Worm (Caenorhabditis elegans) whole organism, mixed stage, embryonic: ENCODE data around the gene W05E10.5.
A peak's percentile ranks its signal among the peaks of the same experiment; 100 is the strongest.

ENCODE experiments used
- M03D4.4 ChIP-seq: sonication (generic microtip); optimal IDR thresholded peaks from 2 replicates; lab custom pipeline; 2017; ENCODE audit warnings: mild to moderate bottlenecking, missing genetic modification characterization, missing compliant biosample characterization
- blmp-1 ChIP-seq: fragments of 150-350 bp; optimal IDR thresholded peaks from 2 replicates; lab custom pipeline; 2014; ENCODE audit warnings: missing biosample characterization, missing genetic modification characterization
- ceh-39 ChIP-seq: fragments of 150-350 bp; optimal IDR thresholded peaks from 2 replicates; lab custom pipeline; 2014; ENCODE audit warnings: missing biosample characterization, missing genetic modification characterization
- ceh-43 ChIP-seq: fragments of 200-800 bp; sonication (Bioruptor generic); optimal IDR thresholded peaks from 2 replicates; lab custom pipeline; 2018; ENCODE audit warnings: mild to moderate bottlenecking, missing genetic modification characterization, moderate library complexity, missing compliant biosample characterization
- ceh-83 ChIP-seq: fragments of 200-800 bp; sonication (Bioruptor generic); optimal IDR thresholded peaks from 2 replicates; lab custom pipeline; 2018; ENCODE audit warnings: mild to moderate bottlenecking, missing genetic modification characterization, missing compliant biosample characterization
- ces-1 ChIP-seq: fragments of 150-350 bp; optimal IDR thresholded peaks from 2 replicates; lab custom pipeline; 2014; ENCODE audit warnings: missing biosample characterization, missing genetic modification reagents, missing genetic modification characterization
- drap-1 ChIP-seq: fragments of 200-800 bp; sonication (Bioruptor generic); optimal IDR thresholded peaks from 3 replicates; lab custom pipeline; 2018; ENCODE audit warnings: mild to moderate bottlenecking, missing genetic modification characterization, missing compliant biosample characterization
- elt-1 ChIP-seq: sonication (generic microtip); optimal IDR thresholded peaks from 2 replicates; lab custom pipeline; 2017; ENCODE audit warnings: missing genetic modification characterization, mild to moderate bottlenecking, missing compliant biosample characterization, antibody characterized with exemption, moderate library complexity, borderline replicate concordance; ENCODE audit not compliant: insufficient read depth
- elt-3 ChIP-seq: fragments of 150-350 bp; optimal IDR thresholded peaks from 2 replicates; lab custom pipeline; 2014; ENCODE audit warnings: missing biosample characterization, missing genetic modification characterization
- flh-1 ChIP-seq: fragments of 200-800 bp; sonication (Bioruptor generic); optimal IDR thresholded peaks from 2 replicates; lab custom pipeline; 2018; ENCODE audit warnings: mild to moderate bottlenecking, missing genetic modification characterization, moderate library complexity, missing compliant biosample characterization
- ham-2 ChIP-seq: fragments of 200-800 bp; sonication (Bioruptor generic); optimal IDR thresholded peaks from 2 replicates; lab custom pipeline; 2018; ENCODE audit warnings: mild to moderate bottlenecking, missing genetic modification characterization, missing compliant biosample characterization
- hlh-1 ChIP-seq: fragments of 150-350 bp; optimal IDR thresholded peaks from 2 replicates; lab custom pipeline; 2014; ENCODE audit warnings: missing biosample characterization, missing genetic modification reagents, missing genetic modification characterization
- lin-13 ChIP-seq: fragments of 150-350 bp; optimal IDR thresholded peaks from 2 replicates; lab custom pipeline; 2014; ENCODE audit warnings: missing biosample characterization, missing genetic modification characterization
- lin-32 ChIP-seq: fragments of 200-800 bp; sonication (Bioruptor generic); optimal IDR thresholded peaks from 2 replicates; lab custom pipeline; 2018; ENCODE audit warnings: mild to moderate bottlenecking, missing genetic modification characterization, missing compliant biosample characterization
- lsy-2 ChIP-seq: fragments of 150-350 bp; optimal IDR thresholded peaks from 2 replicates; lab custom pipeline; 2014; ENCODE audit warnings: missing biosample characterization, missing genetic modification characterization
- mab-5 ChIP-seq: fragments of 150-350 bp; optimal IDR thresholded peaks from 2 replicates; lab custom pipeline; 2014; ENCODE audit warnings: missing biosample characterization, missing genetic modification characterization
- mep-1 ChIP-seq: fragments of 150-350 bp; optimal IDR thresholded peaks from 2 replicates; lab custom pipeline; 2017; ENCODE audit warnings: missing biosample characterization, missing genetic modification reagents, missing genetic modification characterization, inconsistent platforms
- mls-2 ChIP-seq: sonication (generic microtip); optimal IDR thresholded peaks from 2 replicates; lab custom pipeline; 2016; ENCODE audit warnings: mild to moderate bottlenecking, missing genetic modification characterization, moderate library complexity, missing compliant biosample characterization
- nhr-12 ChIP-seq: fragments of 150-350 bp; optimal IDR thresholded peaks from 2 replicates; lab custom pipeline; 2014; ENCODE audit warnings: missing biosample characterization, missing genetic modification characterization
- nhr-2 ChIP-seq: fragments of 150-350 bp; optimal IDR thresholded peaks from 2 replicates; lab custom pipeline; 2014; ENCODE audit warnings: missing biosample characterization, missing genetic modification characterization
- nhr-237 ChIP-seq: fragments of 150-350 bp; optimal IDR thresholded peaks from 2 replicates; lab custom pipeline; 2014; ENCODE audit warnings: missing biosample characterization, missing genetic modification characterization
- nhr-28 ChIP-seq: fragments of 150-350 bp; optimal IDR thresholded peaks from 2 replicates; lab custom pipeline; 2014; ENCODE audit warnings: missing biosample characterization, missing genetic modification characterization
- sem-2 ChIP-seq: fragments of 200-800 bp; sonication (Bioruptor generic); optimal IDR thresholded peaks from 2 replicates; lab custom pipeline; 2018; ENCODE audit warnings: mild to moderate bottlenecking, missing genetic modification characterization, missing compliant biosample characterization
- sptf-1 ChIP-seq: sonication (generic microtip); optimal IDR thresholded peaks from 2 replicates; lab custom pipeline; 2017; ENCODE audit warnings: mild to moderate bottlenecking, missing genetic modification characterization, moderate library complexity, missing compliant biosample characterization
- unc-120 ChIP-seq: sonication (generic microtip); optimal IDR thresholded peaks from 2 replicates; lab custom pipeline; 2017; ENCODE audit warnings: missing genetic modification characterization, missing compliant biosample characterization; ENCODE audit not compliant: poor library complexity, severe bottlenecking
- unc-39 ChIP-seq: fragments of 150-350 bp; optimal IDR thresholded peaks from 2 replicates; lab custom pipeline; 2014; ENCODE audit warnings: missing biosample characterization, missing genetic modification characterization
- unc-62 ChIP-seq: fragments of 150-350 bp; optimal IDR thresholded peaks from 2 replicates; lab custom pipeline; 2014; ENCODE audit warnings: missing biosample characterization, missing genetic modification reagents, missing genetic modification characterization
- zip-8 ChIP-seq: fragments of 150-350 bp; optimal IDR thresholded peaks from 2 replicates; lab custom pipeline; 2014; ENCODE audit warnings: missing biosample characterization, missing genetic modification characterization
- ztf-11 ChIP-seq: fragments of 150-350 bp; optimal IDR thresholded peaks from 2 replicates; lab custom pipeline; 2014; ENCODE audit warnings: missing biosample characterization, missing genetic modification characterization

Gene W05E10.5

ce11 chrV:11715797-11716196 lies 20.3 kb upstream of the W05E10.5 start, which contains the start of gene tre-3:
tre-3 (minus strand) TSS chrV:11715903.
- TF ChIP-seq elt-3 (no peak), ceh-83 (GFP tag; lab: Kevin White, UChicago) (no peak), lin-32 (no peak), unc-39 (no peak), mep-1 (no peak), zip-8 (tag; lab: Kevin White, UChicago) (no peak), lsy-2 (tag; lab: Kevin White, UChicago) (no peak), ham-2 (GFP tag; lab: Kevin White, UChicago) (no peak), unc-62 (GFP tag; lab: Kevin White, UChicago) (no peak), unc-120 (tag; lab: Kevin White, UChicago) (no peak), lin-13 (tag; lab: Kevin White, UChicago) (no peak)

DNA sequence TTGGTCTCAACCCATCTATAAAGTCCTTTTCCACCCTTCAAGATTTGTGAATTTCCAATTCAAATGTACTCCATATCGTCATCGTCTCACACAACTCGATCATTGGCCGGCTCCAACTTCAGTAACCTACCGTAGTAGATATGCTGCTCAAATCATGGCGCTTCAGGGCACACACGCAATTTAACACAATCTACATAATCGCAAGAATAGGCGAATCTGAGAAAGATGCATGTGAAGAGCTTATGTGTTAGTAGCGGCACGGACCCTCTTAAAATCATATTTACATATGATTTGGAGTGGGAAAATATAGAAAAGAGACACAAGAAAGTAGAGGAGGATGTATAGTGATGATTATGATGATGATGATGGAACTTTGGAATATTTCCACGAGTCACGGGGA lies 16.3 kb upstream of the W05E10.5 start:
- TF ChIP-seq lsy-2 (tag; lab: Kevin White, UChicago) (no peak), lin-32 (no peak), sptf-1 (no peak), ceh-43 (no peak), ces-1 (GFP tag; lab: Kevin White, UChicago) (peak; percentile 50), mab-5 (tag; lab: Kevin White, UChicago) (no peak)

DNA sequence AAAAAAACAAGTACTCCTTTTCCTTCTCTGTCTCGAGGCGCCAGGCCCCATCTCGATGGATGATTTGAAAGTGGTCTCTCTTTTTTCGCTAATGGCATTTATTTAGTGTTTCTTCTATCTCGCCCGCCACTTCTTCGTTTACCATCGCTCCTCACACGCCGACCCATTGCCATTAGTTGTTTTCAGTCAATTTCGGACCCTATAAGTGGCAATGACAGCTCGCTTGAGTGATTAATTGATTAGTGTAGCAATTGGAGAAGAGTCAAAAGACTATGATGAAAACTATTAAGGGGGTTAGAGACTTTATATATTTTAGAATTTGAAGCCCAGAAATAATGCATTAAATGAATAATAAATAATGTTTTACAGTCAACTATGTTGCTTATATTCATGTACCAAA lies 10.9 kb upstream of the W05E10.5 start:
- TF ChIP-seq hlh-1 (no peak), ztf-11 (tag; lab: Kevin White, UChicago) (no peak), nhr-237 (tag; lab: Kevin White, UChicago) (no peak), nhr-12 (tag; lab: Kevin White, UChicago) (no peak), mls-2 (no peak), sptf-1 (no peak), elt-3 (no peak)

- TF ChIP-seq drap-1 (GFP tag; lab: Kevin White, UChicago) (no peak), ham-2 (GFP tag; lab: Kevin White, UChicago) (no peak), nhr-28 (tag; lab: Kevin White, UChicago) (no peak), sem-2 (GFP tag; lab: Kevin White, UChicago) (no peak), lin-32 (no peak), lsy-2 (tag; lab: Kevin White, UChicago) (no peak), mls-2 (no peak), elt-1 (tag; lab: Kevin White, UChicago) (no peak), blmp-1 (no peak), elt-3 (no peak)
Observed at ce11 chrV:11705399-11705798, 9.9 kb upstream of the W05E10.5 start, which contains the start of gene ceh-32. ceh-32 (minus strand) TSS chrV:11705400.

ce11 chrV:11704658-11705057 lies 9.2 kb upstream of the W05E10.5 start:
- TF ChIP-seq ces-1 (GFP tag; lab: Kevin White, UChicago) (peak; percentile 81), nhr-2 (no peak)

DNA sequence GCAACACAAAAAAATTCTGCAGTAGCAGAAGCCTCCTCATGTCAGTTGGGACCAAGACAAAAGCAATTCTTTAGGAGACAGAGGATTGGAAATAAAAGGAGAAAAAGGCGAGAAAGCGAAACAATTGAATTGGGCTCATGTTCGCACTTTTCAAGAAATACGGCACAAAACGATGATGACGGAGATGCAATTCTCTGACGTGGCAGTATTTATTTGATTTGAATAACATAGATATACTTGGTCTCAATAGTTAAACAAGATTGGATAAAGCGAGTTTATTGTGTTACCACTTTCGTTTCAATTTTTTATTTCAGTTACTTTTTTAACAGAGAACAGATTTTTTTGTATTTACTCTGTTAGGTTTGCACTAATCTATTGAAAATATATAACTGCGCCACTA lies 2.0 kb upstream of the W05E10.5 start:
- TF ChIP-seq nhr-28 (tag; lab: Kevin White, UChicago) = no peak
- no peak for TF ChIP-seq ceh-43
- no peak for TF ChIP-seq ceh-39 (tag; lab: Kevin White, UChicago)
- TF ChIP-seq blmp-1 = no peak
- no peak for TF ChIP-seq lin-13 (tag; lab: Kevin White, UChicago)
- TF ChIP-seq ces-1 (GFP tag; lab: Kevin White, UChicago) = peak; percentile 84
- TF ChIP-seq sptf-1 = no peak

DNA sequence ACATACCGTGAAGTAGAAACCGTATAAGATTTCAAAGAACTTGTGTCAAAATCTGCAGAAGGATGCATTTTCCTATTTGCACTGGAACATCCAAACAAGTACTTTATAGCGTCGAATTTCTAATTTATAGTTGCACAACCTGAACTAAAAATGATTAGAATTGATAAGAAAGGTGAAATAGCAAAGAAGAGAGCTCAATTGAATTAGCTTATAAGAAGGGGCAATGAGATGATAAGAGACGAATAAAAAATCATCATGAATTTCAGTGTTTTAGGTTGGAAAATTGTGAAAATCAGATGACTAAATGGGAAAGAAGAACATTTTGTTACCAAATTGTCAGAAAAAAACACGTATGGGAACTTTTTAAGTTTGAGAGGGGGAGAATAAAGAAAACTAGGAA lies 3.9 kb downstream of the W05E10.5 start, which contains the start of gene W05E10.1:
TSS of gene W05E10.1 (minus strand) at position 139 of the 400 bp plus-strand sequence.
- TF ChIP-seq M03D4.4 (tag; lab: Kevin White, UChicago) = no peak
- no peak for TF ChIP-seq drap-1 (GFP tag; lab: Kevin White, UChicago)
- TF ChIP-seq flh-1 (GFP tag; lab: Kevin White, UChicago) = no peak
- no peak for TF ChIP-seq elt-3
